Fruit fly (Drosophila melanogaster): ENCODE data around the gene svp.

dm6 chr3R:12301528-12301927, 43.0 kb downstream of the svp start:
- TF ChIP-seq h (optimal IDR thresholded peaks at IDR 0.05) (no peak), insv (optimal IDR thresholded peaks at IDR 0.05) (no peak), Myc (optimal IDR thresholded peaks at IDR 0.05) (no peak)

Measured in Kc167 (cell line).